Worm (Caenorhabditis elegans): ENCODE measurements around the gene ZK1010.8.

The ZK1010.8 gene

DNA sequence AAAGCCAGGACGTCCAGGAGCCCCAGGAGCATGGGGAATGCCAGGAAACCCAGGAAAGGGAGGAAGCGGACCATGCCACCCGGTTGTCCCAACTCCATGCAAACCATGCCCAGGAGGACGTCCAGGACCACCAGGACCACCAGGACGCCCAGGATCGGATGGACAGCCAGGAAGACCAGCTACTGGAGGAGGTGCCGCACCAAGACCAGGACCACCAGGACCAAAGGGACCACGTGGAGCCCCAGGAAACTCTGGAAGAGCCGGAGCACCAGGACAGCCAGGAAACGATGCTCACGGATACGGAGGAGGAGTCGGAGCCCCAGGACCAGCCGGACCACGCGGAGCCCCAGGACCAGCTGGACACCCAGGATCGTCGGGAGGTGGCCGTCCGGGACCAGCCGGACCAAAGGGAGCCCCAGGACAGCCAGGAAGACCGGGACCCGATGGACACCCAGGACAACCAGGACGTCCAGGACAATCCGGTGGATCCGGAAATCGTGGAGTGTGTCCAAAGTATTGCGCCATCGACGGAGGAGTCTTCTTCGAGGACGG lies 19.2 kb upstream of the ZK1010.8 start:
- TF ChIP-seq zfh-2 (GFP tag; conservative IDR thresholded peaks at IDR 0.05) (peak; percentile 95), Y53F4B.3 (GFP tag; IDR thresholded peaks at IDR 0.05) (no peak), hsf-1 (GFP tag; IDR thresholded peaks at IDR 0.05) (0 out of 2 replicates have a peak, but pooled peaks have one; percentile 36), dox-1 (GFP tag; IDR thresholded peaks at IDR 0.05) (peak; percentile 52; the same call in 1 of the 2 replicates), egrh-3 (GFP tag; IDR thresholded peaks at IDR 0.05) (peak; percentile 95)

ce11 chrIII:13018619-13019018 lies 18.1 kb upstream of the ZK1010.8 start, which contains the start of gene col-98:
Gene col-98 (plus strand): TSS chrIII:13019008.
- no peak for TF ChIP-seq ztf-26 (tag; optimal IDR thresholded peaks at IDR 0.05)
- no peak for TF ChIP-seq F23B12.7 (tag; optimal IDR thresholded peaks at IDR 0.05; ENCODE audit: insufficient read depth)
- TF ChIP-seq Y53F4B.3 (GFP tag; IDR thresholded peaks at IDR 0.05), result no peak
- TF ChIP-seq akir-1 (GFP tag; optimal IDR thresholded peaks at IDR 0.05), result no peak
- no peak for TF ChIP-seq sdz-38 (tag; optimal IDR thresholded peaks at IDR 0.05)

- no peak for TF ChIP-seq ccch-3 (GFP tag; optimal IDR thresholded peaks at IDR 0.05)
- TF ChIP-seq F37B4.10 (GFP tag; IDR thresholded peaks at IDR 0.05), result no peak
- no peak for TF ChIP-seq dpl-1 (GFP tag; optimal IDR thresholded peaks at IDR 0.05)
- no peak for TF ChIP-seq ama-1 (optimal IDR thresholded peaks at IDR 0.05)
- TF ChIP-seq ama-1 (GFP tag; optimal IDR thresholded peaks at IDR 0.05), result peak; percentile 4 to 76
- no peak for TF ChIP-seq tlf-1 (GFP tag; optimal IDR thresholded peaks at IDR 0.05)
- TF ChIP-seq C17E4.6 (GFP tag; IDR thresholded peaks at IDR 0.05), result no peak
- TF ChIP-seq dox-1 (GFP tag; IDR thresholded peaks at IDR 0.05), result peak; percentile 74
- TF ChIP-seq K11D2.4 (GFP tag; IDR thresholded peaks at IDR 0.05), result 0 out of 2 replicates have a peak, but pooled peaks have one; percentile 35
- peak; percentile 33; the same call in 1 of the 2 replicates for TF ChIP-seq rcor-1 (GFP tag; IDR thresholded peaks at IDR 0.05)
- TF ChIP-seq mel-28 (tag; optimal IDR thresholded peaks at IDR 0.05; ENCODE audit: borderline replicate concordance), result no peak
- TF ChIP-seq aptf-2 (GFP tag; conservative IDR thresholded peaks at IDR 0.05), result no peak
- peak; percentile 41 for TF ChIP-seq snpc-4 (GFP tag; optimal IDR thresholded peaks at IDR 0.05)
- peak in 2 of 4 experiments; percentile 32 to 48 for TF ChIP-seq snpc-4 (tag; optimal IDR thresholded peaks at IDR 0.05)
- peak; percentile 56; the same call in 1 of the 2 replicates for TF ChIP-seq pbrm-1 (GFP tag; IDR thresholded peaks at IDR 0.05)
- no peak for TF ChIP-seq Y56A3A.18 (GFP tag; IDR thresholded peaks at IDR 0.05)
- 0 out of 2 replicates have a peak, but pooled peaks have one; percentile 53 for TF ChIP-seq lir-1 (GFP tag; conservative IDR thresholded peaks at IDR 0.05)
- peak; percentile 62 for TF ChIP-seq hmg-1.2 (GFP tag; IDR thresholded peaks at IDR 0.05)
- TF ChIP-seq F33H1.4 (GFP tag; IDR thresholded peaks at IDR 0.05), result peak; percentile 42; the same call in 1 of the 2 replicates
- peak in 1 of 2 experiments; percentile 48 for TF ChIP-seq let-607 (tag; optimal IDR thresholded peaks at IDR 0.05)
- TF ChIP-seq hlh-12 (tag; optimal IDR thresholded peaks at IDR 0.05), result no peak
- no peak for TF ChIP-seq mes-4 (tag; optimal IDR thresholded peaks at IDR 0.05)
- 0 out of 2 replicates have a peak, but pooled peaks have one; percentile 34 for TF ChIP-seq B0336.3 (GFP tag; IDR thresholded peaks at IDR 0.05)
- no peak for TF ChIP-seq unc-130 (GFP tag; optimal IDR thresholded peaks at IDR 0.05)
- no peak for TF ChIP-seq sdz-38 (tag; optimal IDR thresholded peaks at IDR 0.05)
- TF ChIP-seq nfya-1 (tag; optimal IDR thresholded peaks at IDR 0.05; ENCODE audit: borderline replicate concordance, insufficient read depth), result no peak
- TF ChIP-seq unc-62 (GFP tag; optimal IDR thresholded peaks at IDR 0.05), result no peak
- peak; percentile 66 for TF ChIP-seq nhr-90 (tag; optimal IDR thresholded peaks at IDR 0.05)
- 0 out of 2 replicates have a peak, but pooled peaks have one; percentile 13 for TF ChIP-seq D2030.7 (GFP tag; IDR thresholded peaks at IDR 0.05)
- peak; percentile 18 for TF ChIP-seq chd-7 (tag; optimal IDR thresholded peaks at IDR 0.05)
- peak; percentile 1 for TF ChIP-seq atf-7 (tag; optimal IDR thresholded peaks at IDR 0.05)
- no peak for TF ChIP-seq hmg-20 (GFP tag; IDR thresholded peaks at IDR 0.05)
- TF ChIP-seq nhr-27 (tag; optimal IDR thresholded peaks at IDR 0.05), result no peak
- no peak for TF ChIP-seq efl-1 (GFP tag; optimal IDR thresholded peaks at IDR 0.05)
- TF ChIP-seq fkh-3 (tag; optimal IDR thresholded peaks at IDR 0.05), result no peak
- TF ChIP-seq rec-8 (tag; optimal IDR thresholded peaks at IDR 0.05), result peak; percentile 12 to 37
- TF ChIP-seq ztf-3 (GFP tag; optimal IDR thresholded peaks at IDR 0.05), result no peak
These were observed 15.4 kb upstream of the ZK1010.8 start for ce11 chrIII:13015754-13016317.
